Worm (Caenorhabditis elegans) whole organism, L4/young adult: ENCODE data around the gene Y69A2AR.46.

Source experiments
- W03F9.2 ChIP-seq: fragments of 150-350 bp; optimal IDR thresholded peaks from 2 replicates; lab custom pipeline; 2014; ENCODE audit warnings: missing biosample characterization, missing genetic modification characterization
- dao-5 ChIP-seq: sonication (generic microtip); optimal IDR thresholded peaks from 2 replicates; lab custom pipeline; 2016; ENCODE audit warnings: missing genotype, missing genetic modification characterization, moderate library complexity, missing compliant biosample characterization
- him-1 ChIP-seq: sonication (generic microtip); optimal IDR thresholded peaks from 2 replicates; lab custom pipeline; 2016; ENCODE audit warnings: missing genotype, missing genetic modification reagents, missing genetic modification characterization, missing compliant biosample characterization

Gene Y69A2AR.46

DNA sequence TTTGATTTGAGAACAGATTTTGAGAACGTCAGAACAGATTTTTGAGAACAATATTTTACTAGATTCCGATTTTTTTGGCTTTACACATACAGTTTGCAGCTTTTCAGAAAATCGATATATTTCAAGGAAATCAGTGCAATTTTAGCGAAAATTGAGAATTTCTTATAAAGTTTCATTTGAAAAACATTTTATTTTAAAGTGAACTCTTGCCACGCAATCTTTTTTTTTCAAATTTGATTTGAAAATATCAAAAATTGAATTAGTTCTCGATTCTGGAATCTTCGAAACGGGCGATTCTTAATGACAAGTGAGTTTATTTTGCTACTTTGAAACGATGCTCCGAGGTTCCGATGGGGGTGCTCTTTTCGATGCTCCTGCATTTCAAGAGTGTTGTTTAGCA is 10.6 kb downstream of the Y69A2AR.46 start, which contains the start of gene Y69A2AR.51:
TSS of gene Y69A2AR.51 (plus strand) at position 301 of the 400 bp plus-strand sequence.
- TF ChIP-seq dao-5 (no peak), him-1 (tag; lab: Kevin White, UChicago) (no peak), W03F9.2 (tag; lab: Kevin White, UChicago) (no peak)

DNA sequence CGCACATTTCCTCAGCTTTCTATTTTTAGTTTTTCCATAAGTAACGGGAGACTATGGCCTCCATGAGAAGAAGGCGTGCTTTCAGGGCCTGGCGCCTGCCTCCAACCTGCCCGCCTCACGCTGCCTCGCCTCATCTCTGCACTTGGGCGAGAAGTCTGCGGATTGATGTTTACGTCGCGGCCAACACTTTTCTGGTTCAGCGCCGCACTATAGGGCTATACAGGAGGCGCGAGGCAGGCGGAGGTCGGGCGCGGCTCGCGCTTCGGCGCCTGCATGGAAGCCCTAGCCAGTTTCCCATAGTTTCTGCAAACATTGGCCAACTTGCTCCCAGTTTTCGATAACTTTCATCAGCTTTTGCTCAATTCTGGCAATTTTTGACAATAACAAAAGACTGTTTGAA is 11.7 kb downstream of the Y69A2AR.46 start:
- TF ChIP-seq him-1 (tag; lab: Kevin White, UChicago) (no peak), W03F9.2 (tag; lab: Kevin White, UChicago) (no peak), dao-5 (no peak)

DNA sequence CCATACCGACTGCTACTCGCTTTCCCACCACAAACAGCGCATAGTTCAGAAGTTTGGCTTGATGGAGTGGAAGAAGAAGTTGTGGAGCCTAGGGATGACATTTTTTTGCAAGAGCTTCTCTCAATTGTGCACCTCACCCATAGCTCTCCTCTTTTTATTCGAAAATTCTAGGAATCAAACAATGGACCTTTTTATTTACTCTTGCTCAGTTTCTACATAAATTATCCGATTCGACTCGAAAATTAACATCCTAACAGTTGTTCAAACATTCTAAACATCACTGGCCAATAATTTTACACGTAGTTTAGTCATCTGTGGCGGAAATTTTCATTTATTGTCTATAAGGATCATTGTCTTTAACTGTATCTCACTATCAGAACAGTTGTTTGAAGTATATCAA is 20.0 kb downstream of the Y69A2AR.46 start, which contains the start of gene nhr-242:
TSS of gene nhr-242 (minus strand) at position 101 of the 400 bp plus-strand sequence.
- TF ChIP-seq W03F9.2 (tag; lab: Kevin White, UChicago), result no peak
- TF ChIP-seq him-1 (tag; lab: Kevin White, UChicago), result no peak
- TF ChIP-seq dao-5, result no peak

DNA sequence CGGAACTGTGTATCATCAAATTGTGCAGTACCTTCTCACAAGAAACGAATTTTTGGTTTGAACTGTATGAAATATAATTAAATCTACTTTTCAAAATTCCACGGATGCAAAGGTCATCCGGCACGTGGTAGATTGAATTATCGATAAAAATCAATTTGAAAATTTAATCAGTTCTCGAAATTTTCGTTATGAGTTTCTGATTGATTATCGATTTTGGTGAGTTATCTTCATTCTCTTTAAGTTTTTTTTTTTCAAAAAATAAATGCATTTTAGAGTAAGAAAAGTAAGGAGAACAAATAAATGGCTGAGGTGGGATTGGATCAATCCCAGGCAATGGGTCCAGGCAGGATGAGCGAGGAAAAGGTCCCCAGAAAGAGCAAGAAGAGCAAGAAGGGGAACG is 36.0 kb downstream of the Y69A2AR.46 start, which contains the start of gene Y69A2AR.47:
TSS of gene Y69A2AR.47 (plus strand) at position 301 of the 400 bp plus-strand sequence.
- TF ChIP-seq him-1 (tag; lab: Kevin White, UChicago) (no peak), dao-5 (no peak), W03F9.2 (tag; lab: Kevin White, UChicago) (no peak)

DNA sequence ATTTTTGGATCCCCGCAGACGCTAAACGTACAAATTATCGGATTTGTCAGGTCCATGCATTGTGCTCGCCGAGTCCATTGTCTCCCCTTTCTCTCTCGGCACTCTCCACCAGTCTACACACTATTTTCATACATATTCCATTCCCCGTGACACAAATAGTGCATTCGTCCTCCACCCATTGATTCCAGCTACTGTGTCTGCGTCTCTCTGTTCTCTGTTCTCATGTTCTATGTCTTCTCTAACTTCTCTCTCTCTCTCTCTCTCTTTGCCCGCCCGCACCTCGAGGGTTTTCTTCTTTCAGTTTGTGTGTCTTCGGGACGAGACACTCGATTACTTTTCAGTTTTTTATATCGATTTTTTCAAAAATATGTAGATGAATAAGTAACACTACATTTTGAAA is 38.2 kb downstream of the Y69A2AR.46 start:
- TF ChIP-seq W03F9.2 (tag; lab: Kevin White, UChicago) (peak; percentile 50), dao-5 (no peak), him-1 (tag; lab: Kevin White, UChicago) (peak; percentile 37)

DNA sequence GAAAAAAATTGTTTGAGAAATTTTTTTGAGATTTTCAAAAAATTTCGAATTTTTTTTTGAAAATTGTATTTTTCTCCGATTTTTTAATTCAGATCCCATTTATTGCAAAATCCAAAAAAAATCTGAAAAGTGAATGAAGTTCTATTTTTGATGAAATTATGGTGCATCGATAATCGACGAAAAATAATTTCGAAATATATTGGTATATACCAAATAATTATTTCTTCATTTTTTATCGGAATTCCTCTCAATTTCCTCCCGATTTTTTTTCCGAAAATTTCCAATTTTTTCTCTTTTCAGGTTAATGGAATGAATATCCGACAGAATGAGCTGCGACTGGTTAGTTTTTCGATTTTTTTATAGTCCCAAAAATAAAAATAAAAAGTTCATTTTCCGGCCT is 39.4 kb downstream of the Y69A2AR.46 start, which contains the start of gene epg-9:
TSS of gene epg-9 (plus strand) at position 301 of the 400 bp plus-strand sequence.
- TF ChIP-seq W03F9.2 (tag; lab: Kevin White, UChicago), result no peak
- TF ChIP-seq him-1 (tag; lab: Kevin White, UChicago), result no peak

DNA sequence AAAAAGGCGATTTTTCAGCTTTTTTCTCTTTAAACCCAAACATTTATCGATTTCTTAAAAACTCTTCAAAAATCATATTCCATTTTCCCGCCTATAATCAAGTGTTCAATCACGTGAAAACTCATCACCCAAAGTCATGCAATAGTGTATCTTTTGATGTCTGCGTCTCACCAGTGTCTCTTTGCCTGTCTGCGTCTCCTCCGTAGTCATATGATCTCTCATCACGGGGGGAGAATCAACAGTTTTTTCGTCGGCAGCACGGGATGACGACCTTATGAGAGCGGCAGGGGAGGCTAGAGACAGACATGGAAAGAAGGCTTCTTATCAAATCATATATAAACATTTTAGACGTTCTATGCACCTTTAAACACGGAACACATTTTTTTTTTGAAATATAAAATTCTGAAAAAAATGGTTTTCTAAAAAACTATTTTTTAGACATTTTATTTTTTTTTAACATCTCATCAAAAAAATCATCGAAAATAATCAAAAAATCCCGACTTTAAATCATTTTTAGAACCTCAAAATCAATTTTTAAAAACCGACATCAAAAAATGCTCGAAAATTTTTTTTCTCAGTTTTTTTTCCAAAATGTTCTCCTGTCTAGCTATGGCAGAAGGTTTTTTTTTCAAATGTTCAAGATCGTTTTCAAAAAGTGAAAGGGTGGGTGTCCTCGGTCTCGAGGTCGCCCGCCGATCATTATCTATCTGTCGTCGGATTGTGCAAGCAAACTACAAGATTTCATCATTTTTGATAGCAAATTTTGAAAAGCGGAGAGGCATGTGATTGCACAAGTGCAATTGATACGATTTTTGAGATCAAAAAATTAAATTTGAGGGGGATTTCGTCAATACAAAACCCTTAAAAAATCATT is 40.8 kb downstream of the Y69A2AR.46 start:
- TF ChIP-seq dao-5 (peak; percentile 53), W03F9.2 (tag; lab: Kevin White, UChicago) (peak; percentile 91), him-1 (tag; lab: Kevin White, UChicago) (peak; percentile 11)

DNA sequence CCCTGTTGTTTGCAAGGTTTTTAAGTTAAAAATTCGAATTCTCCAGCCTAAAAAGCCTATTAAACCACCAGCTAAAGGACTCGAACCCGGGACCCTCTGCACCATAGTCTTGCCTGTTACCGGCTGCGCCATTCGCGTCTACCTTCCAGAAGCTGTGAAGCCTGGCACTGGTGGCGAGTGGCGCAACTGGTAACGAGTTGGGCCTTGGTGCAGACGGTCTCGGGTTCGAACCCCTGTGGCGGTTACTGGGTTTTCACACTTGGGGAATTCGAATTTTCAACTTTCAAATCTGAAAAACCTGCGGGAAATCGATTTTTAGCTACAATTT is 41.4 kb downstream of the Y69A2AR.46 start:
- TF ChIP-seq dao-5 (no peak), W03F9.2 (tag; lab: Kevin White, UChicago) (no peak), him-1 (tag; lab: Kevin White, UChicago) (no peak)

DNA sequence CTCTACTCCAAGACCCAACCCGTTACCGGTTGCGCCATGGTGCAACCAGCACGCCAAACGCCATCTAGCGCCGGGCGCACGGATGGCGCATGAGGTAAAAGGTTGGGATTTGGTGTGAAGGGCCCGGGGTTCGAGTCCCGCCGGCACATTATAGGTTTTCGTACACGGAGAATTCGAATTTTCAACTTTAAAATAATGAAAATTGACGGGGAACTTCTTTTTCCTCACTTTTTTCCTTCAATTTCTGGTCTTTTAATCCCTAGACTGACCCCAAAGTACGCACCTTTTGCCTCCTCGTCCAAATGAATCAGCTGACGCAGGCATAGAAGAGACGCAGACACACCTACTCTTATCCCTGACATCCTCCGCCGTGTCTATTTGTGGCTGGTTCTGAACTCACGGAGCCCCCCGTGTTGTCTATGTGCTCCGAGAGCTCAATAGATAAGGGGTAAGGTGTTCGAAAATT is 42.1 kb downstream of the Y69A2AR.46 start:
- TF ChIP-seq W03F9.2 (tag; lab: Kevin White, UChicago), result no peak
- no peak for TF ChIP-seq him-1 (tag; lab: Kevin White, UChicago)
- TF ChIP-seq dao-5, result no peak

DNA sequence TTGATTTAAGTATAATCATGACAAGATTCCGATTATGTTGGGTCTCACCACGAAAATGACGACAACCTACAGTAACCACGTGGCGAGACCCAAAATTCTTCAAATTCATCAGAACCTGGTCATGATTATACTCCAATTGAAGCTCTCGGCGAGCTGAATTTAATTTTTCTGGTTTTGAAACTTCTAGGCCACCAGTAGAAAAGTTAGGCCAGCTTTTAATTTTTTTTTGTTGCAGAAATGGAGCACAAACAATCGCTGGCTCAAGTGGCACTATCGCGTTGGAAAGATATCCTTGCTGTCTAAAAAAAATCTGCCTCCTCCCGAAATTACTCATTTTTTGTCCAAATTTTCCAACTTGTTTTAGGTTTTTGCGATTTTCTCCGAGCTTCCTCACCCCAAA is 45.1 kb downstream of the Y69A2AR.46 start:
- TF ChIP-seq W03F9.2 (tag; lab: Kevin White, UChicago), result no peak
- no peak for TF ChIP-seq him-1 (tag; lab: Kevin White, UChicago)
- no peak for TF ChIP-seq dao-5

DNA sequence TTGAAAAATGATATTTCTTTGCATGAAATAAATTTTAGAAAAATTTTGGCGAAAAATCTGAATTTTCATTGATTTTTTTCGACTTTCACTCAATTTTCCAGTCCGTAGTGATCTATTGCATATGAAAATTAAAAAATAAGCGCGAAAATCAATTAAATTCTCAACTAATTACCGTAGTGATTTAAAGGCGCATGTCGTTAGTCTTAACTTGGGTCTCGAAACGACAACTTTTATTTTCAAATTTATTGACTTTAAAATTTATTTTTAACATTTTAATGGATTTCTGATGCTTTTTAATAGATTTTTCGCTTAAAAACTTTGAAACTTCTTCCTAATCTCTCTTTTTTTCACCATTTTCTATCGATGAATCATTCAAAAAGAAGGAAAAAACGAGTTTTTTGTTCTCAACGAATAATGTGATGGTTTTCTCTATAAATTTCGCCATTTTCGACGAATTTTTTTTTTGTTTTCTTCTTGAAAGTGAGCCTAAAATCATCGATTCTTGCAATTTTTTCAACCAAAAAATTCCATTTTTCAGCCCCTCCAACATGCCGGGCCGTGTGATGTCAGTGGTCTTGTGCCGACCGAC is 46.1 kb downstream of the Y69A2AR.46 start, which contains the start of gene vamp-7:
TSS of gene vamp-7 (plus strand) at position 539 of the 589 bp plus-strand sequence.
- TF ChIP-seq dao-5 (no peak), W03F9.2 (tag; lab: Kevin White, UChicago) (peak; percentile 10)

DNA sequence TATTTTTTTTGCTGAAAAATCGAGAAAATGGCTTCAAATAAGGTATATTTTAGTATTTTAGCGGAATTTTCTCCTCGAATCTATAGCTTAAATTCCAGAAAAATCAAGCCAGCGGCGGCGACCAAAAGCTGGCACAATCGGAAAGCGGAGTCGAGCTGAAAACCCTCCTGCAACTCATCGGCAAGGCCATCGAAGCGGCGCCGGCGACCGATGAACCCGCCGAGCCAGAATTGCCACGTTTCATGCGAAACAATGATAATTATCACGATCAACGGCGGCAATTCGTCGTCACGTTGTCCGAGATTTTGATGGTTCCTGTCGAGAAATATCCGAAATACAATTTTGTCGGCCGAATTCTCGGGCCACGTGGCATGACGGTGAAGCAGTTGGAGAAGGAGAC is 49.0 kb downstream of the Y69A2AR.46 start, which contains the start of gene Y69A2AR.32:
TSS of gene Y69A2AR.32 (plus strand) at position 28 of the 400 bp plus-strand sequence.
- TF ChIP-seq him-1 (tag; lab: Kevin White, UChicago) (no peak), dao-5 (no peak), W03F9.2 (tag; lab: Kevin White, UChicago) (no peak)

DNA sequence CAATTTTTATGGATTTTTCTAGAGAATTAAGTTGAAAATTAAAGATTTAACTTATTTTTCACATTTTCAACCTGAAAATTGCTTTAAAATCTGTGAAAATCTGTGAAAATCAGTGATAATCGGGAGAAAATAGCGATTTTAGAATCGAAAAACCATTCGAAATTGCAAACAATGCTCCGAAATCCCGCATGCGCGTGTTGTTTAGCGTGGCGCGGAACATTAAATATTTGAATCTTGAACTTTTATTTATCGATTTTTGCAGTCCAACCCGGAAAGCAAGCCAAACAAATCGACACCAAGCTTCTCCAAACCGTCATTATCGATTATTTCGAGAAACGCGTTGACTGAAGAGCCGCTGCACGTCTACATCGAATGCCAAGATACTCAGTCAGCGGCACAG is 49.5 kb downstream of the Y69A2AR.46 start:
- no peak for TF ChIP-seq W03F9.2 (tag; lab: Kevin White, UChicago)
- TF ChIP-seq dao-5, result no peak
- TF ChIP-seq him-1 (tag; lab: Kevin White, UChicago), result no peak
